In the genomic region with DNA sequence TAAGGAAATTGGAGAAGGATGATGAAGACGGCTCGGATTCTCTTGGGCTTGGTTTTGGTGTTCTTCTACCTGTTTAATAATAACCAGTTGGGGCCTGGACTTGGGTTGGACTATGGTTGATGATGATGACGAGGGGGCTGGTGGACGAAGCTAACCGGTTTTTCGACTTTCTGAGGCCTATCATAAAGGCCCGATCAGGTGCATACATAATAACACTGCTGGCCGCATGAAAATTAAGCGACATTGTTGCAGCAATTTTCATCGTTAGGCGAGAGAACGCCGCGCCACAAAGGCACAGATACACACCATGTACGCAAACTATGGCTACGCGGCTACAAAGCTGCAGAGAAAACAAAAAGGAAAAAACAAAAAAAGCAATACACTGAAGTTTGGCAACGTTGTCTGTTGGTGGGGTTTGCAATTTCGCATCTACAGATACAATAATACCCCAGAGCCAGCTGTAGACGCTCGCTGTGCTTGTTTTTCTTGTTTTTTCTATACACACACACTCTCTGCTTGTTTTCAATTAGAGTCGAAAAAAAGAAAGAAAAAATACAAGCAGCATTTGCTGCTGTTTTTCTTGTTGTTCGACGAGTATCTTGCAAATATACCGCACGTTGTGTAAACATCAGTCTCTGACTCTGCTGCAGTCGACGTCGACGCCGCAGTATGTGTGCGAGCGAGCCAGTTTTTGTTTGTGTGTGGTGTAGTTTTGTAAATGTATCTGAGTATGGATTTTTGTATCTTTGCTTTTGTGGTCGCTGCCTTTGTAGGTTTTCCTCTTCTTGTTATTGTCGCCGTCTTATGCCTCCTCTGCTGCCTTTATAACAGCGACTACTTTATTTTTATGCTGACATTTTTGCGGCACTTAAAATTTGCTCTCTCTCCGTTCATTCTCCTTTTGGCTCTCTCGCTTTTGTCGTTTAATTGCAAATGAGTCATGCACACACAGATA, we compare ENCODE assay signal across 5 fruit fly cellular contexts.
TF ChIP-seq lines count a peak whose summit lies in the region.

No protein-coding gene starts in this region.

TF ChIP-seq in whole organism, adult, 20 proteins besides CTCF, POLR2A, EP300 and RAD21 (continued from another document):
- TF ChIP-seq CG12768 (GFP tag; optimal IDR thresholded peaks at IDR 0.05; lab: Kevin White, UChicago) (peak; percentile 100), Hr96 (GFP tag; optimal IDR thresholded peaks at IDR 0.05; lab: Kevin White, UChicago) (peak; percentile 95), ovo (GFP tag; optimal IDR thresholded peaks at IDR 0.05; lab: Kevin White, UChicago) (peak; percentile 99), Clk (GFP tag; optimal IDR thresholded peaks at IDR 0.05; lab: Kevin White, UChicago) (peak; percentile 100), pad (GFP tag; optimal IDR thresholded peaks at IDR 0.05; lab: Kevin White, UChicago) (peak; percentile 91)

TF ChIP-seq in whole organism, embryonic, 481 proteins besides CTCF, POLR2A, EP300 and RAD21 (continued from another document and continues in another):
- no peak for TF ChIP-seq Ssrp (tag; optimal IDR thresholded peaks at IDR 0.05; lab: Kevin White, UChicago)
- TF ChIP-seq CG14050 (GFP tag; IDR thresholded peaks at IDR 0.05; lab: Robert Waterston, UW): no peak
- TF ChIP-seq Hmx (GFP tag; optimal IDR thresholded peaks at IDR 0.05; lab: Kevin White, UChicago): no peak
- TF ChIP-seq so (GFP tag; IDR thresholded peaks at IDR 0.05; lab: Robert Waterston, UW): no peak
- TF ChIP-seq B-H2 (GFP tag; optimal IDR thresholded peaks at IDR 0.05; lab: Kevin White, UChicago): peak; percentile 96
- TF ChIP-seq lov (optimal IDR thresholded peaks at IDR 0.05; lab: Kevin White, UChicago): no peak
- TF ChIP-seq lov (GFP tag; IDR thresholded peaks at IDR 0.05; lab: Robert Waterston, UW): no peak
- peak; percentile 93 for TF ChIP-seq CG18599 (GFP tag; optimal IDR thresholded peaks at IDR 0.05; lab: Kevin White, UChicago)
- TF ChIP-seq CHES-1-like (GFP tag; optimal IDR thresholded peaks at IDR 0.05; lab: Kevin White, UChicago): peak; percentile 87
- TF ChIP-seq Lim3 (GFP tag; IDR thresholded peaks at IDR 0.05; lab: Robert Waterston, UW): no peak
- no peak for TF ChIP-seq crol (GFP tag; IDR thresholded peaks at IDR 0.05; lab: Robert Waterston, UW)
- TF ChIP-seq Drgx (GFP tag; IDR thresholded peaks at IDR 0.05; lab: Robert Waterston, UW): no peak
- TF ChIP-seq Mrtf (GFP tag; IDR thresholded peaks at IDR 0.05; lab: Robert Waterston, UW): no peak
- no peak for TF ChIP-seq CG17186 (GFP tag; optimal IDR thresholded peaks at IDR 0.05; lab: Kevin White, UChicago)
- TF ChIP-seq CG7357 (GFP tag; IDR thresholded peaks at IDR 0.05; lab: Robert Waterston, UW): no peak
- TF ChIP-seq toy (GFP tag; IDR thresholded peaks at IDR 0.05; lab: Robert Waterston, UW): no peak
- peak; percentile 100 for TF ChIP-seq CG3407 (GFP tag; optimal IDR thresholded peaks at IDR 0.05; lab: Kevin White, UChicago)
- peak; percentile 27 for TF ChIP-seq Atf3 (GFP tag; optimal IDR thresholded peaks at IDR 0.05; lab: Kevin White, UChicago)
- TF ChIP-seq CG18476 (GFP tag; optimal IDR thresholded peaks at IDR 0.05; lab: Kevin White, UChicago): no peak
- no peak for TF ChIP-seq CG10462 (GFP tag; optimal IDR thresholded peaks at IDR 0.05; lab: Kevin White, UChicago)
- no peak for TF ChIP-seq CG6689 (GFP tag; IDR thresholded peaks at IDR 0.05; lab: Robert Waterston, UW)
- TF ChIP-seq ci (GFP tag; IDR thresholded peaks at IDR 0.05; lab: Robert Waterston, UW): no peak
- peak; percentile 53 to 96 for TF ChIP-seq Pdp1 (GFP tag; optimal IDR thresholded peaks at IDR 0.05; lab: Kevin White, UChicago)
- no peak for TF ChIP-seq Lhr (GFP tag; optimal IDR thresholded peaks at IDR 0.05; lab: Kevin White, UChicago)
- TF ChIP-seq jing (GFP tag; optimal IDR thresholded peaks at IDR 0.05; lab: Kevin White, UChicago): no peak
- TF ChIP-seq Ada2b (GFP tag; IDR thresholded peaks at IDR 0.05; lab: Robert Waterston, UW): no peak
- TF ChIP-seq zen (tag; optimal IDR thresholded peaks at IDR 0.05; lab: Kevin White, UChicago): peak; percentile 55
- TF ChIP-seq maf-S (GFP tag; optimal IDR thresholded peaks at IDR 0.05; lab: Kevin White, UChicago): peak; percentile 38
- no peak for TF ChIP-seq CG42726 (GFP tag; IDR thresholded peaks at IDR 0.05; lab: Robert Waterston, UW; ENCODE audit: partially characterized antibody)
- TF ChIP-seq dpn (GFP tag; optimal IDR thresholded peaks at IDR 0.05; lab: Kevin White, UChicago): peak in 1 of 2 experiments; percentile 4

TF ChIP-seq in whole organism, prepupa, 60 proteins besides CTCF, POLR2A, EP300 and RAD21 (continued from another document and continues in another):
- peak; percentile 88 for TF ChIP-seq Hr38 (GFP tag; optimal IDR thresholded peaks at IDR 0.05; lab: Kevin White, UChicago)
- TF ChIP-seq CG7368 (GFP tag; optimal IDR thresholded peaks at IDR 0.05; lab: Kevin White, UChicago): peak; percentile 89
- TF ChIP-seq vri (GFP tag; optimal IDR thresholded peaks at IDR 0.05; lab: Kevin White, UChicago): peak; percentile 97
- TF ChIP-seq CG9139 (GFP tag; optimal IDR thresholded peaks at IDR 0.05; lab: Kevin White, UChicago): peak; percentile 98
- peak; percentile 95 for TF ChIP-seq spab (GFP tag; optimal IDR thresholded peaks at IDR 0.05; lab: Kevin White, UChicago)
- TF ChIP-seq fd85E (GFP tag; optimal IDR thresholded peaks at IDR 0.05; lab: Kevin White, UChicago): peak; percentile 88
- peak; percentile 62 for TF ChIP-seq topi (GFP tag; optimal IDR thresholded peaks at IDR 0.05; lab: Kevin White, UChicago)
- peak; percentile 68 for TF ChIP-seq CG8319 (GFP tag; optimal IDR thresholded peaks at IDR 0.05; lab: Kevin White, UChicago)
- TF ChIP-seq cyc (GFP tag; optimal IDR thresholded peaks at IDR 0.05; lab: Kevin White, UChicago): no peak
- no peak for TF ChIP-seq CG8119 (GFP tag; IDR thresholded peaks at IDR 0.05; lab: Robert Waterston, UW)
- peak; percentile 85 for TF ChIP-seq CG11762 (GFP tag; optimal IDR thresholded peaks at IDR 0.05; lab: Kevin White, UChicago; ENCODE audit: insufficient read depth)
- TF ChIP-seq CG6854 (GFP tag; optimal IDR thresholded peaks at IDR 0.05; lab: Kevin White, UChicago): peak; percentile 92
- peak; percentile 85 for TF ChIP-seq CG34406 (GFP tag; optimal IDR thresholded peaks at IDR 0.05; lab: Kevin White, UChicago)
- TF ChIP-seq CG3919 (GFP tag; optimal IDR thresholded peaks at IDR 0.05; lab: Kevin White, UChicago): peak; percentile 85
- peak; percentile 69 for TF ChIP-seq esn (GFP tag; optimal IDR thresholded peaks at IDR 0.05; lab: Kevin White, UChicago)
- no peak for TF ChIP-seq CG11294 (GFP tag; IDR thresholded peaks at IDR 0.05; lab: Robert Waterston, UW)
- TF ChIP-seq CG32006 (GFP tag; optimal IDR thresholded peaks at IDR 0.05; lab: Kevin White, UChicago): peak; percentile 94
- peak; percentile 62 for TF ChIP-seq acj6 (GFP tag; optimal IDR thresholded peaks at IDR 0.05; lab: Kevin White, UChicago)
- TF ChIP-seq CG4318 (GFP tag; optimal IDR thresholded peaks at IDR 0.05; lab: Kevin White, UChicago): peak; percentile 50
- TF ChIP-seq dac (GFP tag; optimal IDR thresholded peaks at IDR 0.05; lab: Kevin White, UChicago): peak; percentile 94
- TF ChIP-seq CG6808 (GFP tag; optimal IDR thresholded peaks at IDR 0.05; lab: Kevin White, UChicago): peak; percentile 98
- peak; percentile 88 for TF ChIP-seq CG3032 (tag; optimal IDR thresholded peaks at IDR 0.05; lab: Kevin White, UChicago)
- TF ChIP-seq Hr4 (GFP tag; optimal IDR thresholded peaks at IDR 0.05; lab: Kevin White, UChicago): peak; percentile 80
- TF ChIP-seq CG10669 (GFP tag; optimal IDR thresholded peaks at IDR 0.05; lab: Kevin White, UChicago): peak; percentile 90
- peak; percentile 90 for TF ChIP-seq Eip75B (GFP tag; optimal IDR thresholded peaks at IDR 0.05; lab: Kevin White, UChicago)
- TF ChIP-seq CG1621 (tag; optimal IDR thresholded peaks at IDR 0.05; lab: Kevin White, UChicago): peak; percentile 94
- TF ChIP-seq dsx (GFP tag; optimal IDR thresholded peaks at IDR 0.05; lab: Kevin White, UChicago; ENCODE audit: poor library complexity, severe bottlenecking): peak; percentile 100
- no peak for TF ChIP-seq CG6163 (GFP tag; IDR thresholded peaks at IDR 0.05; lab: Robert Waterston, UW)
- TF ChIP-seq CG15336 (GFP tag; IDR thresholded peaks at IDR 0.05; lab: Robert Waterston, UW): no peak
- peak; percentile 95 for TF ChIP-seq Eip78C (GFP tag; lab: Kevin White, UChicago)

TF ChIP-seq in whole organism, pupa, 21 proteins besides CTCF, POLR2A, EP300 and RAD21 (continued from another document):
- TF ChIP-seq CG14655 (GFP tag; optimal IDR thresholded peaks at IDR 0.05; lab: Kevin White, UChicago) (peak; percentile 98), rn (GFP tag; IDR thresholded peaks at IDR 0.05; lab: Robert Waterston, UW) (no peak), EcR (GFP tag; optimal IDR thresholded peaks at IDR 0.05; lab: Kevin White, UChicago) (peak; percentile 82)

TF ChIP-seq in whole organism, wandering third instar larva, 38 proteins besides CTCF, POLR2A, EP300 and RAD21 (continued from another document):
- TF ChIP-seq Hr78 (GFP tag; optimal IDR thresholded peaks at IDR 0.05; lab: Kevin White, UChicago) (no peak), dsf (GFP tag; optimal IDR thresholded peaks at IDR 0.05; lab: Kevin White, UChicago; ENCODE audit: borderline replicate concordance) (peak; percentile 86), rgr (GFP tag; optimal IDR thresholded peaks at IDR 0.05; lab: Kevin White, UChicago) (peak; percentile 88), Dfd (GFP tag; optimal IDR thresholded peaks at IDR 0.05; lab: Kevin White, UChicago) (no peak), OdsH (GFP tag; optimal IDR thresholded peaks at IDR 0.05; lab: Kevin White, UChicago) (peak; percentile 90), dl (GFP tag; optimal IDR thresholded peaks at IDR 0.05; lab: Kevin White, UChicago; ENCODE audit: insufficient read depth in 1 of 2, partially characterized antibody in 2 of 2) (peak; percentile 57 to 60), Jra (GFP tag; optimal IDR thresholded peaks at IDR 0.05; lab: Kevin White, UChicago) (peak; percentile 94), Dif (GFP tag; optimal IDR thresholded peaks at IDR 0.05; lab: Kevin White, UChicago; ENCODE audit: partially characterized antibody) (peak; percentile 82), h (GFP tag; optimal IDR thresholded peaks at IDR 0.05; lab: Kevin White, UChicago) (peak; percentile 89), fru (GFP tag; optimal IDR thresholded peaks at IDR 0.05; lab: Kevin White, UChicago) (peak; percentile 88), N (GFP tag; optimal IDR thresholded peaks at IDR 0.05; lab: Kevin White, UChicago) (no peak), ey (GFP tag; optimal IDR thresholded peaks at IDR 0.05; lab: Kevin White, UChicago) (peak; percentile 49), Mio (GFP tag; optimal IDR thresholded peaks at IDR 0.05; lab: Kevin White, UChicago) (peak; percentile 40), pan (optimal IDR thresholded peaks at IDR 0.05; lab: Kevin White, UChicago) (no peak), tai (GFP tag; optimal IDR thresholded peaks at IDR 0.05; lab: Kevin White, UChicago) (peak; percentile 93), GATAd (GFP tag; optimal IDR thresholded peaks at IDR 0.05; lab: Kevin White, UChicago) (no peak), CrebA (GFP tag; optimal IDR thresholded peaks at IDR 0.05; lab: Kevin White, UChicago; ENCODE audit: borderline replicate concordance) (peak; percentile 98), sv (GFP tag; optimal IDR thresholded peaks at IDR 0.05; lab: Kevin White, UChicago) (peak; percentile 30), psq (GFP tag; optimal IDR thresholded peaks at IDR 0.05; lab: Kevin White, UChicago) (peak; percentile 83)
